Fruit fly (Drosophila melanogaster) whole organism, pupa: ENCODE results near the gene Orct.

ENCODE experiments used
- CG13204 ChIP-seq: fragments of 200-800 bp; sonication (Bioruptor generic); optimal IDR thresholded peaks from 2 replicates; lab custom pipeline; 2018; ENCODE audit warnings: missing biosample characterization, mild to moderate bottlenecking, missing genetic modification characterization, moderate library complexity
- CG15710 ChIP-seq: fragments of 200-800 bp; sonication (Bioruptor generic); optimal IDR thresholded peaks from 2 replicates; lab custom pipeline; 2018; ENCODE audit warnings: missing biosample characterization, mild to moderate bottlenecking, missing genetic modification characterization, moderate library complexity
- CG17806 ChIP-seq: fragments of 200-800 bp; sonication (Bioruptor generic); optimal IDR thresholded peaks from 2 replicates; lab custom pipeline; 2018; ENCODE audit warnings: missing biosample characterization, mild to moderate bottlenecking, missing genetic modification characterization, moderate library complexity
- CG34367 ChIP-seq: fragments of 200-800 bp; sonication (Bioruptor generic); optimal IDR thresholded peaks from 2 replicates; lab custom pipeline; 2018; ENCODE audit warnings: missing biosample characterization, mild to moderate bottlenecking, missing genetic modification characterization
- CG4496 ChIP-seq: fragments of 200-800 bp; sonication (Bioruptor generic); IDR thresholded peaks from 3 replicates; pipeline ENCODE4 v1.3.6; 2022; ENCODE audit warnings: missing biosample characterization, missing genetic modification characterization
- CG9948 ChIP-seq: fragments of 200-800 bp; sonication (Bioruptor generic); optimal IDR thresholded peaks from 2 replicates; lab custom pipeline; 2018; ENCODE audit warnings: missing biosample characterization, mild to moderate bottlenecking, missing genetic modification characterization, moderate library complexity
- EcR ChIP-seq: fragments of 200-800 bp; sonication (Bioruptor generic); optimal IDR thresholded peaks from 3 replicates; lab custom pipeline; 2019; ENCODE audit warnings: missing biosample characterization, missing genetic modification characterization, mild to moderate bottlenecking, moderate library complexity, missing genetic modification reagents
- Pif1B ChIP-seq: fragments of 200-800 bp; sonication (Bioruptor generic); optimal IDR thresholded peaks from 3 replicates; lab custom pipeline; 2016; ENCODE audit warnings: missing biosample characterization, missing genetic modification characterization
- Snoo ChIP-seq: fragments of 200-800 bp; sonication (Bioruptor generic); optimal IDR thresholded peaks from 3 replicates; lab custom pipeline; 2017; ENCODE audit warnings: missing biosample characterization, mild to moderate bottlenecking, missing genetic modification characterization, inconsistent platforms
- fd96Ca ChIP-seq: fragments of 200-800 bp; sonication (Bioruptor generic); IDR thresholded peaks from 3 replicates; pipeline ENCODE4 v1.3.6; 2022; ENCODE audit warnings: missing biosample characterization, missing genetic modification characterization
- gl ChIP-seq: fragments of 200-800 bp; sonication (Bioruptor generic); optimal IDR thresholded peaks from 2 replicates; lab custom pipeline; 2018; ENCODE audit warnings: missing biosample characterization, mild to moderate bottlenecking, missing genetic modification characterization
- rn ChIP-seq: fragments of 200-800 bp; sonication (Bioruptor generic); IDR thresholded peaks from 2 replicates; pipeline ENCODE4 v1.3.6; 2022; ENCODE audit warnings: missing biosample characterization, missing genetic modification characterization

dm6 chr3R:24279291-24279690 lies 3.2 kb downstream of the Orct start, which contains the start of gene shps:
- no peak for TF ChIP-seq CG17806 (tag; lab: Kevin White, UChicago)
- TF ChIP-seq Pif1B (GFP tag; lab: Kevin White, UChicago), result no peak
- no peak for TF ChIP-seq CG13204 (GFP tag; lab: Kevin White, UChicago)
- TF ChIP-seq rn (GFP tag; lab: Robert Waterston, UW), result no peak
- TF ChIP-seq CG15710 (tag; lab: Kevin White, UChicago), result no peak
- no peak for TF ChIP-seq CG4496 (GFP tag; lab: Robert Waterston, UW)
- TF ChIP-seq CG34367, result no peak
- no peak for TF ChIP-seq fd96Ca
- TF ChIP-seq EcR (GFP tag; lab: Kevin White, UChicago), result peak; percentile 21
- TF ChIP-seq CG9948 (tag; lab: Kevin White, UChicago), result no peak
- TF ChIP-seq Snoo (tag; lab: Kevin White, UChicago), result no peak
- TF ChIP-seq gl (tag; lab: Kevin White, UChicago), result no peak
